Worm (Caenorhabditis elegans) whole organism, midembryonic: ENCODE data around the gene srab-16.

ENCODE experiments used
- T22C8.4 ChIP-seq: fragments of 200-800 bp; sonication (Bioruptor generic); IDR thresholded peaks from 2 replicates; pipeline ENCODE4 v1.3.6; 2022; ENCODE audit warnings: missing genetic modification characterization, missing compliant biosample characterization
- flt-1 ChIP-seq: fragments of 200-800 bp; sonication (Bioruptor generic); IDR thresholded peaks from 2 replicates; pipeline ENCODE4 v1.3.6; 2022; ENCODE audit warnings: missing genetic modification characterization, missing compliant biosample characterization
- ref-1 ChIP-seq: fragments of 200-800 bp; sonication (Bioruptor generic); conservative IDR thresholded peaks from 2 replicates; pipeline ENCODE4 v1.3.6; 2022; ENCODE audit warnings: missing genetic modification reagents, missing genetic modification characterization, missing compliant biosample characterization
- ztf-23 ChIP-seq: fragments of 200-800 bp; sonication (Bioruptor generic); IDR thresholded peaks from 2 replicates; pipeline ENCODE4 v1.3.6; 2022; ENCODE audit warnings: missing genetic modification reagents, missing genetic modification characterization, missing compliant biosample characterization

ce11 chrV:794092-794491, 11.6 kb downstream of the srab-16 start:
- TF ChIP-seq ref-1 (GFP tag; lab: Robert Waterston, UW) = no peak
- TF ChIP-seq ztf-23 (GFP tag; lab: Robert Waterston, UW) = no peak
- no peak for TF ChIP-seq flt-1 (GFP tag; lab: Robert Waterston, UW)
- TF ChIP-seq T22C8.4 (GFP tag; lab: Robert Waterston, UW) = no peak
